Fruit fly (Drosophila melanogaster): Measurements from ENCODE around the gene CG8360.

DNA sequence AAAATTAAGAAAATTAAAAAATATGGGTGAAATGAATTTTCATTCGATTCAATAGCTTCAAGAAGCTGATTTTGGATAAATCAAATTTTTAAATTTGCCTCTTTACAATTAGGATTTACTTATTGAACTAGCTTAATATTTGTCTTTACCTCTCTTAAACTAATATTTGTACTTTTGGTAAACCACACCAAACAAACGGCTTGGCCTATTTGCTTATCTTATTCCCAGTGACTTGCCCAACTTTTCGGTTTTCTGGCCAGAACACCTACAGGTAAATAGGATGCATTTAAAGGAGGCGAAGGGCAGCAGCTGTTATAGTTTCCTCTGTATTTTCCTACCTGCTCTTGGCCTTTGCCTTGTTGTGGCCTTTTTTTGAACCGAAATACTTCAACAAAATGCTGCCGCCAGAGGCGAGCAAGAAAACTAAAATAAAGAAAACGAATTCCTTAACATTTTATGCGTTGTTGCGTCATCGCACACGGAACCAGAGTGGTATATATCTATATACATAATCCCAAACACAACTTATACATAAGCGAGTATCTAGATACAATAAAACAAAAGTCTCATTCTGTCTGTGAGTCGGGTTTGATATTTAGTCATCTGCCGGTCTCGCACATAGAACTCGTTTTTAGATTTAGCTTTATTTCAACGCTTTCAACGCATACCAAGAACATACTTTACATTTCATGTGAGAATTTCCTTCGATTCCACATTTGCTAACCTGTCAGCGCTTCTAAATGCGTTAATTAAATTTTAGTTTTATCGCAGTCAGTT, 46.8 kb upstream of the CG8360 start:
- TF ChIP-seq CTCF (optimal IDR thresholded peaks at IDR 0.05) (no peak), CG8478 (optimal IDR thresholded peaks at IDR 0.05) (no peak)

Data from S2 (cell line).